Worm (Caenorhabditis elegans) whole organism, L2 larva: ENCODE data around the gene srr-4.

ENCODE experiments used
- gmeb-1 ChIP-seq: fragments of 150-350 bp; optimal IDR thresholded peaks from 2 replicates; lab custom pipeline; 2014; ENCODE audit warnings: missing biosample characterization, missing genetic modification characterization
- lin-39 ChIP-seq: fragments of 150-350 bp; optimal IDR thresholded peaks from 2 replicates; lab custom pipeline; 2014; ENCODE audit warnings: missing biosample characterization, missing genetic modification reagents, missing genetic modification characterization
- mab-5 ChIP-seq: fragments of 150-350 bp; optimal IDR thresholded peaks from 2 replicates; lab custom pipeline; 2014; ENCODE audit warnings: missing biosample characterization, missing genetic modification characterization
- zag-1 ChIP-seq: fragments of 150-350 bp; optimal IDR thresholded peaks from 2 replicates; lab custom pipeline; 2014; ENCODE audit warnings: missing biosample characterization, missing genetic modification characterization

ce11 chrV:5040925-5041324 is 21.9 kb downstream of the srr-4 start, which contains the start of gene K11D12.8:
- no peak for TF ChIP-seq gmeb-1 (tag; lab: Kevin White, UChicago)
- TF ChIP-seq zag-1 (tag; lab: Kevin White, UChicago), result no peak
- no peak for TF ChIP-seq lin-39 (tag; lab: Kevin White, UChicago)
- no peak for TF ChIP-seq mab-5 (tag; lab: Kevin White, UChicago)
